Fruit fly (Drosophila melanogaster) whole organism, embryonic: Measurements from ENCODE around the gene GluProRS.

ENCODE experiments used
- CG2712 ChIP-seq: fragments of 200-800 bp; optimal IDR thresholded peaks from 3 replicates; lab custom pipeline; 2019; ENCODE audit warnings: missing biosample characterization, mild to moderate bottlenecking, missing genetic modification characterization, moderate library complexity
- Elba2 ChIP-seq: fragments of 200-800 bp; sonication (Bioruptor generic); optimal IDR thresholded peaks from 3 replicates; lab custom pipeline; 2016; ENCODE audit warnings: missing biosample characterization, missing genetic modification characterization
- Hsf ChIP-seq: fragments of 200-800 bp; sonication (Bioruptor generic); optimal IDR thresholded peaks from 3 replicates; lab custom pipeline; 2016; ENCODE audit warnings: missing biosample characterization, missing genetic modification characterization
- Oaz ChIP-seq: fragments of 200-800 bp; sonication (Bioruptor generic); IDR thresholded peaks from 2 replicates; pipeline ENCODE4 v1.3.6; 2022; ENCODE audit warnings: missing biosample characterization, missing genetic modification characterization
- Pdp1 ChIP-seq, 2 experiments: fragments of 200-800 bp; sonication (Bioruptor generic); optimal IDR thresholded peaks; 3 replicates each; lab custom pipeline; 2016; ENCODE audit warnings: missing biosample characterization in 2 of 2, missing genetic modification characterization in 2 of 2, mild to moderate bottlenecking in 1 of 2, moderate library complexity in 1 of 2
- emc ChIP-seq: fragments of 200-800 bp; sonication (Bioruptor generic); optimal IDR thresholded peaks from 2 replicates; lab custom pipeline; 2016; ENCODE audit warnings: missing biosample characterization, missing genetic modification characterization
- gcm ChIP-seq: fragments of 200-800 bp; sonication (Bioruptor generic); optimal IDR thresholded peaks from 2 replicates; lab custom pipeline; 2019; ENCODE audit warnings: missing biosample characterization, mild to moderate bottlenecking, missing genetic modification characterization, moderate library complexity
- insv ChIP-seq, 2 experiments: fragments of 200-800 bp; sonication (Bioruptor generic); optimal IDR thresholded peaks; 3 replicates each; lab custom pipeline; 2016 to 2018; ENCODE audit warnings: missing biosample characterization in 2 of 2, missing genetic modification characterization in 2 of 2
- knrl ChIP-seq: fragments of 200-800 bp; sonication (Bioruptor generic); IDR thresholded peaks from 3 replicates; pipeline ENCODE4 v1.3.6; 2022; ENCODE audit warnings: missing biosample characterization, missing genetic modification characterization; ENCODE audit not compliant: partially characterized antibody
- toy ChIP-seq: fragments of 200-800 bp; sonication (Bioruptor generic); IDR thresholded peaks from 2 replicates; pipeline ENCODE4 v1.3.6; 2022; ENCODE audit warnings: missing biosample characterization, missing genetic modification characterization

- TF ChIP-seq toy (GFP tag; lab: Robert Waterston, UW) (no peak), CG2712 (no peak), Oaz (GFP tag; lab: Robert Waterston, UW) (no peak), Hsf (GFP tag; lab: Kevin White, UChicago) (no peak), emc (no peak), Elba2 (GFP tag; lab: Kevin White, UChicago) (no peak), gcm (no peak), insv (GFP tag; optimal IDR thresholded peaks at IDR 0.05; lab: Kevin White, UChicago) (no peak), Pdp1 (GFP tag; optimal IDR thresholded peaks at IDR 0.05; lab: Kevin White, UChicago) (no peak), knrl (no peak)
Observed at dm6 chr3R:23940840-23941364, 17.3 kb downstream of the GluProRS start.
